Worm (Caenorhabditis elegans) whole organism, young adult: Measurements from ENCODE around the gene C29F7.2.
A peak's percentile ranks its signal among the peaks of the same experiment; 100 is the strongest.
"Not testable (repeated sequence)": the region's sequence is repeated elsewhere in the genome, so short reads cannot be mapped to it uniquely, and the experiment has no call there.

Experiments used
- B0019.2 ChIP-seq: fragments of 200-800 bp; sonication (Bioruptor generic); conservative IDR thresholded peaks from 2 replicates; pipeline ENCODE4 v1.3.6; 2022; ENCODE audit warnings: missing genetic modification reagents, missing genetic modification characterization, missing compliant biosample characterization
- D2030.7 ChIP-seq: fragments of 200-800 bp; sonication (Bioruptor generic); IDR thresholded peaks from 2 replicates; pipeline ENCODE4 v1.3.6; 2022; ENCODE audit warnings: missing genetic modification reagents, missing genetic modification characterization, missing compliant biosample characterization
- F33H1.4 ChIP-seq: fragments of 200-800 bp; sonication (Bioruptor generic); IDR thresholded peaks from 2 replicates; pipeline ENCODE4 v1.3.6; 2022; ENCODE audit warnings: missing genetic modification reagents, missing genetic modification characterization, missing compliant biosample characterization
- F52B5.7 ChIP-seq: sonication (generic microtip); optimal IDR thresholded peaks from 2 replicates; lab custom pipeline; 2016; ENCODE audit warnings: mild to moderate bottlenecking, missing genetic modification characterization, missing compliant biosample characterization
- F57A8.1 ChIP-seq: fragments of 200-800 bp; sonication (Bioruptor generic); optimal IDR thresholded peaks from 2 replicates; lab custom pipeline; 2018; ENCODE audit warnings: mild to moderate bottlenecking, missing genetic modification characterization, moderate library complexity, missing compliant biosample characterization
- K11D2.4 ChIP-seq: fragments of 200-800 bp; sonication (Bioruptor generic); IDR thresholded peaks from 2 replicates; pipeline ENCODE4 v1.3.6; 2022; ENCODE audit warnings: missing genetic modification reagents, missing genetic modification characterization, missing compliant biosample characterization
- Y53F4B.3 ChIP-seq: fragments of 200-800 bp; sonication (Bioruptor generic); IDR thresholded peaks from 2 replicates; pipeline ENCODE4 v1.3.6; 2022; ENCODE audit warnings: missing genetic modification reagents, missing genetic modification characterization, missing compliant biosample characterization
- Y53G8AR.9 ChIP-seq: fragments of 200-800 bp; sonication (Bioruptor generic); conservative IDR thresholded peaks from 2 replicates; pipeline ENCODE4 v1.3.6; 2022; ENCODE audit warnings: missing genetic modification reagents, missing genetic modification characterization, missing compliant biosample characterization
- ZK185.1 ChIP-seq: sonication (generic microtip); optimal IDR thresholded peaks from 2 replicates; lab custom pipeline; 2016; ENCODE audit warnings: mild to moderate bottlenecking, missing genetic modification characterization, missing compliant biosample characterization; ENCODE audit not compliant: poor library complexity, severe bottlenecking
- ama-1 ChIP-seq, 3 experiments: fragments of 150-350 bp in 1 of 3; sonication (generic microtip) in 2 of 3; optimal IDR thresholded peaks; 2 replicates each; lab custom pipeline; 2014 to 2018; ENCODE audit warnings: missing biosample characterization in 2 of 3, missing genetic modification characterization in 2 of 3, missing genetic modification reagents in 2 of 3
- atf-7 ChIP-seq: sonication (generic microtip); optimal IDR thresholded peaks from 2 replicates; lab custom pipeline; 2017; ENCODE audit warnings: mild to moderate bottlenecking, missing genetic modification characterization, missing compliant biosample characterization
- bed-2 ChIP-seq: fragments of 200-800 bp; sonication (Bioruptor generic); IDR thresholded peaks from 2 replicates; pipeline ENCODE4 v1.3.6; 2022; ENCODE audit warnings: missing genetic modification reagents, missing genetic modification characterization, missing compliant biosample characterization
- ccch-3 ChIP-seq: fragments of 200-800 bp; sonication (Bioruptor generic); optimal IDR thresholded peaks from 2 replicates; lab custom pipeline; 2018; ENCODE audit warnings: mild to moderate bottlenecking, missing genetic modification characterization, missing compliant biosample characterization
- ceh-27 ChIP-seq: fragments of 200-800 bp; sonication (Bioruptor generic); optimal IDR thresholded peaks from 2 replicates; lab custom pipeline; 2018; ENCODE audit warnings: mild to moderate bottlenecking, missing genetic modification characterization, moderate library complexity, missing compliant biosample characterization
- ceh-58 ChIP-seq: fragments of 200-800 bp; sonication (Bioruptor generic); IDR thresholded peaks from 2 replicates; pipeline ENCODE4 v1.3.6; 2022; ENCODE audit warnings: missing genetic modification characterization, missing compliant biosample characterization
- die-1 ChIP-seq: sonication (generic microtip); optimal IDR thresholded peaks from 2 replicates; lab custom pipeline; 2016; ENCODE audit warnings: missing genotype, mild to moderate bottlenecking, missing genetic modification characterization, missing compliant biosample characterization
- dpff-1 ChIP-seq: sonication (generic microtip); optimal IDR thresholded peaks from 2 replicates; lab custom pipeline; 2017; ENCODE audit warnings: mild to moderate bottlenecking, missing genetic modification characterization, missing compliant biosample characterization
- efl-1 ChIP-seq: fragments of 150-350 bp; optimal IDR thresholded peaks from 2 replicates; lab custom pipeline; 2014; ENCODE audit warnings: missing biosample characterization, missing genetic modification reagents, missing genetic modification characterization
- egl-18 ChIP-seq: fragments of 200-800 bp; sonication (Bioruptor generic); IDR thresholded peaks from 2 replicates; pipeline ENCODE4 v1.3.6; 2022; ENCODE audit warnings: missing genetic modification reagents, missing genetic modification characterization, missing compliant biosample characterization
- egl-44 ChIP-seq: fragments of 200-800 bp; sonication (Bioruptor generic); IDR thresholded peaks from 2 replicates; pipeline ENCODE4 v1.3.6; 2022; ENCODE audit warnings: missing genetic modification reagents, missing genetic modification characterization, missing compliant biosample characterization
- gei-17 ChIP-seq: fragments of 200-800 bp; sonication (Bioruptor generic); optimal IDR thresholded peaks from 2 replicates; lab custom pipeline; 2018; ENCODE audit warnings: mild to moderate bottlenecking, missing genetic modification characterization, missing compliant biosample characterization
- him-1 ChIP-seq: sonication (generic microtip); optimal IDR thresholded peaks from 2 replicates; lab custom pipeline; 2016; ENCODE audit warnings: missing genotype, missing genetic modification reagents, missing genetic modification characterization, missing compliant biosample characterization
- hlh-26 ChIP-seq: fragments of 200-800 bp; sonication (Bioruptor generic); conservative IDR thresholded peaks from 2 replicates; pipeline ENCODE4 v1.3.6; 2022; ENCODE audit warnings: missing genetic modification reagents, missing genetic modification characterization, missing compliant biosample characterization
- hrde-1 ChIP-seq: sonication (generic microtip); optimal IDR thresholded peaks from 2 replicates; lab custom pipeline; 2016; ENCODE audit warnings: missing genetic modification characterization, mild to moderate bottlenecking, missing compliant biosample characterization, moderate library complexity, missing genotype, missing genetic modification reagents, borderline replicate concordance
- lag-1 ChIP-seq: fragments of 200-800 bp; sonication (Bioruptor generic); IDR thresholded peaks from 2 replicates; pipeline ENCODE4 v1.3.6; 2022; ENCODE audit warnings: missing genetic modification reagents, missing genetic modification characterization, missing compliant biosample characterization
- let-607 ChIP-seq, 2 experiments: fragments of 200-800 bp in 1 of 2; sonication (Bioruptor generic) in 1 of 2; sonication (generic microtip) in 1 of 2; optimal IDR thresholded peaks; 2 replicates each; lab custom pipeline; 2016 to 2018; ENCODE audit warnings: mild to moderate bottlenecking in 2 of 2, missing compliant biosample characterization in 2 of 2, missing genetic modification characterization in 2 of 2, moderate library complexity in 2 of 2, missing genotype in 1 of 2
- madf-10 ChIP-seq: sonication (generic microtip); optimal IDR thresholded peaks from 2 replicates; lab custom pipeline; 2016; ENCODE audit warnings: mild to moderate bottlenecking, missing genetic modification characterization, missing compliant biosample characterization
- nfya-1 ChIP-seq: sonication (generic microtip); optimal IDR thresholded peaks from 2 replicates; lab custom pipeline; 2017; ENCODE audit warnings: antibody characterized with exemption, missing compliant biosample characterization, missing genetic modification characterization, borderline replicate concordance; ENCODE audit not compliant: insufficient read depth
- pha-4 ChIP-seq: fragments of 150-350 bp; sonication (generic microtip); optimal IDR thresholded peaks from 2 replicates; lab custom pipeline; 2014; ENCODE audit warnings: missing biosample characterization, missing genetic modification reagents, missing genetic modification characterization
- rcor-1 ChIP-seq: fragments of 200-800 bp; sonication (Bioruptor generic); IDR thresholded peaks from 2 replicates; pipeline ENCODE4 v1.3.6; 2022; ENCODE audit warnings: missing genetic modification reagents, missing genetic modification characterization, missing compliant biosample characterization
- rec-8 ChIP-seq, 2 experiments: sonication (generic microtip); optimal IDR thresholded peaks; 2 replicates each; lab custom pipeline; 2016; ENCODE audit warnings: mild to moderate bottlenecking in 2 of 2, missing genetic modification characterization in 2 of 2, missing genetic modification reagents in 2 of 2, missing genotype in 2 of 2, missing biosample characterization in 1 of 2, missing compliant biosample characterization in 1 of 2, moderate library complexity in 1 of 2
- repo-1 ChIP-seq: sonication (generic microtip); optimal IDR thresholded peaks from 2 replicates; lab custom pipeline; 2017; ENCODE audit warnings: mild to moderate bottlenecking, missing genetic modification characterization, missing compliant biosample characterization
- rpc-1 ChIP-seq, 2 experiments: fragments of 150-350 bp in 1 of 2; sonication (generic microtip) in 1 of 2; optimal IDR thresholded peaks; 2 replicates each; lab custom pipeline; 2014 to 2018; ENCODE audit warnings: missing biosample characterization in 1 of 2, missing genetic modification characterization in 1 of 2, missing genetic modification reagents in 1 of 2, missing genotype in 1 of 2
- sea-2 ChIP-seq: fragments of 200-800 bp; sonication (Bioruptor generic); IDR thresholded peaks from 2 replicates; pipeline ENCODE4 v1.3.6; 2022; ENCODE audit warnings: missing genetic modification characterization, missing compliant biosample characterization
- somi-1 ChIP-seq: fragments of 200-800 bp; sonication (Bioruptor generic); optimal IDR thresholded peaks from 2 replicates; lab custom pipeline; 2018; ENCODE audit warnings: mild to moderate bottlenecking, missing genetic modification characterization, missing compliant biosample characterization
- sptf-2 ChIP-seq: fragments of 200-800 bp; sonication (Bioruptor generic); optimal IDR thresholded peaks from 2 replicates; lab custom pipeline; 2018; ENCODE audit warnings: mild to moderate bottlenecking, missing genetic modification characterization, missing compliant biosample characterization
- tbx-9 ChIP-seq: sonication (generic microtip); optimal IDR thresholded peaks from 2 replicates; lab custom pipeline; 2016; ENCODE audit warnings: borderline replicate concordance, missing genetic modification characterization, inconsistent platforms, missing compliant biosample characterization
- xnd-1 ChIP-seq: sonication (generic microtip); optimal IDR thresholded peaks from 2 replicates; lab custom pipeline; 2016; ENCODE audit warnings: missing genotype, missing genetic modification reagents, missing genetic modification characterization, missing compliant biosample characterization
- ztf-25 ChIP-seq: fragments of 200-800 bp; sonication (Bioruptor generic); IDR thresholded peaks from 2 replicates; pipeline ENCODE4 v1.3.6; 2022; ENCODE audit warnings: missing genetic modification reagents, missing genetic modification characterization, missing compliant biosample characterization
- ztf-3 ChIP-seq: fragments of 200-800 bp; sonication (Bioruptor generic); optimal IDR thresholded peaks from 2 replicates; lab custom pipeline; 2018; ENCODE audit warnings: mild to moderate bottlenecking, missing genetic modification characterization, missing compliant biosample characterization

Gene C29F7.2

DNA sequence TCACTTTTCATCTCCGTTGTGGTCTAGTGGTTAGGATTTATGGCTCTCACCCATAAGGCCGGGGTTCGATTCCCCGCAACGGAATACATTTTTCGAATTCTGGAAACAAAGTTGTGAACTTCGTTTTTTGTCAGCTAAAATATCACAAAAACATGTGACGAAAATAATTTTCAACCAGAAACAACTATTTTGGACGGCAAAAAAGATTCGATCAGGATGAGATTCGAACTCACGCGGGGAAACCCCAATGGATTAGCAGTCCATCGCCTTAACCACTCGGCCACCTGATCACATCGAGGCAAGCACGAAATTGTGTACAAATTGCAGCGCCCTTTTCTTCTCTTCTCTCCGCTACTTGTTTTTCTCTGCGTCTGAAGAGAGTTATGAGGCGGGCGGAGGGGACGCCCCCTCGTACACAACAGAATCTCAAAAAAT, 32.8 kb downstream of the C29F7.2 start (continued):
- not testable (repeated sequence) for TF ChIP-seq ama-1 (optimal IDR thresholded peaks at IDR 0.05; lab: Kevin White, UChicago)
- TF ChIP-seq ama-1 (GFP tag; optimal IDR thresholded peaks at IDR 0.05; lab: Kevin White, UChicago) (peak; percentile 38 to 46), rec-8 (tag; optimal IDR thresholded peaks at IDR 0.05; lab: Kevin White, UChicago) (peak; percentile 77 to 79), F57A8.1 (GFP tag; lab: Kevin White, UChicago) (peak; percentile 78), rcor-1 (GFP tag; lab: Robert Waterston, UW) (peak; percentile 77), ztf-25 (GFP tag; lab: Robert Waterston, UW) (0 out of 2 replicates have a peak, but pooled peaks have one; percentile 55)

- TF ChIP-seq madf-10 (tag; lab: Kevin White, UChicago) (no peak), efl-1 (GFP tag; lab: Kevin White, UChicago) (peak; percentile 14)
Observed at ce11 chrX:13451578-13451977, 35.7 kb downstream of the C29F7.2 start, which contains the start of gene F02D10.6. Gene F02D10.6 (minus strand): TSS chrX:13451678.

ce11 chrX:13456442-13456841, 40.6 kb downstream of the C29F7.2 start, which contains the start of gene flr-1:
Gene flr-1 (minus strand): TSS chrX:13456542.
- TF ChIP-seq ztf-25 (GFP tag; lab: Robert Waterston, UW) (no peak), F52B5.7 (tag; lab: Kevin White, UChicago) (no peak), bed-2 (GFP tag; lab: Robert Waterston, UW) (no peak), rcor-1 (GFP tag; lab: Robert Waterston, UW) (no peak), B0019.2 (GFP tag; lab: Robert Waterston, UW) (no peak), somi-1 (GFP tag; lab: Kevin White, UChicago) (no peak), ztf-3 (GFP tag; lab: Kevin White, UChicago) (no peak), pha-4 (tag; lab: Kevin White, UChicago) (no peak), tbx-9 (no peak), let-607 (tag; optimal IDR thresholded peaks at IDR 0.05; lab: Kevin White, UChicago) (no peak), K11D2.4 (GFP tag; lab: Robert Waterston, UW) (no peak), Y53F4B.3 (GFP tag; lab: Robert Waterston, UW) (no peak), ccch-3 (GFP tag; lab: Kevin White, UChicago) (no peak), egl-44 (no peak), rpc-1 (optimal IDR thresholded peaks at IDR 0.05; lab: Kevin White, UChicago) (no peak), rpc-1 (tag; optimal IDR thresholded peaks at IDR 0.05; lab: Kevin White, UChicago) (no peak), F33H1.4 (GFP tag; lab: Robert Waterston, UW) (no peak), D2030.7 (GFP tag; lab: Robert Waterston, UW) (no peak), hlh-26 (GFP tag; lab: Robert Waterston, UW) (no peak), nfya-1 (tag; lab: Kevin White, UChicago) (no peak)

- TF ChIP-seq lag-1 (GFP tag; lab: Robert Waterston, UW) (no peak), bed-2 (GFP tag; lab: Robert Waterston, UW) (no peak), ZK185.1 (no peak), egl-18 (no peak), hrde-1 (tag; lab: Kevin White, UChicago) (no peak), egl-44 (no peak), atf-7 (no peak), die-1 (tag; lab: Kevin White, UChicago) (no peak), Y53G8AR.9 (no peak), xnd-1 (tag; lab: Kevin White, UChicago) (no peak), sptf-2 (no peak), dpff-1 (no peak), sea-2 (GFP tag; lab: Robert Waterston, UW) (no peak), ceh-58 (GFP tag; lab: Robert Waterston, UW) (no peak), ceh-27 (GFP tag; lab: Kevin White, UChicago) (no peak), gei-17 (no peak), repo-1 (tag; lab: Kevin White, UChicago) (no peak), him-1 (tag; lab: Kevin White, UChicago) (no peak)
Observed at ce11 chrX:13462519-13462918, 46.6 kb downstream of the C29F7.2 start, which contains the start of gene F02D10.3. Gene F02D10.3 (minus strand): TSS chrX:13462619.
